Fruit fly (Drosophila melanogaster) Kc167 (cell line): ENCODE results near the gene ppk8.

Experiments
- Myc ChIP-seq: fragments of >200 bp; optimal IDR thresholded peaks from 2 replicates; lab custom pipeline; 2017; ENCODE audit warnings: missing external identifiers
- h ChIP-seq: fragments of >200 bp; optimal IDR thresholded peaks from 3 replicates; lab custom pipeline; 2018; ENCODE audit warnings: missing external identifiers

DNA sequence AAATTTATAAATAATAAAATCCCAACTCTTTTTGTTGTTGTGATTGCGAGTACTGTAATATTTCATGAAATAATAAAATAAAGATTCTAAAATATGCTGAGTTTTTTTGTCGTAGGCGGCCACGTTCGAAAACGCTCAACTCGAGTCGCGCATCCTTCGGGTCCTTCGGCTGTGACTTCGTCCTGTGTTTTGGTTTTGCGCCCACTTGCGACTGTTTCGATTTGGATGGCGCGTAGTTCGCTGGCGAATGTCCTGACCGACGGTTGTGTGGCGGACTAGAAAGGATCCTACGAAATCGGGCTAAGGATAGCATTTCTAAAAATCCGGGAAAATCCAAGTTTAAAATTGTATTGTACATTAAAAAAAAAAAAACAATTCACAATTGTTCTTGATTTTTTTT lies 16.7 kb downstream of the ppk8 start, which contains the start of gene AstA-R1:
- TF ChIP-seq h (lab: Kevin White, UChicago) (no peak), Myc (lab: Kevin White, UChicago) (no peak)
